Fruit fly (Drosophila melanogaster) whole organism, pupa: ENCODE measurements around the gene Bre1.

Experiments used
- CG10348 ChIP-seq: fragments of 200-800 bp; sonication (Bioruptor generic); IDR thresholded peaks from 2 replicates; pipeline ENCODE4 v1.3.6; 2022; ENCODE audit warnings: missing biosample characterization, missing genetic modification characterization
- CG12605 ChIP-seq: fragments of 200-800 bp; sonication (Bioruptor generic); IDR thresholded peaks from 2 replicates; pipeline ENCODE4 v1.3.6; 2022; ENCODE audit warnings: missing biosample characterization, missing genetic modification characterization
- CG13204 ChIP-seq: fragments of 200-800 bp; sonication (Bioruptor generic); optimal IDR thresholded peaks from 2 replicates; lab custom pipeline; 2018; ENCODE audit warnings: missing biosample characterization, mild to moderate bottlenecking, missing genetic modification characterization, moderate library complexity
- CG14655 ChIP-seq: fragments of 200-800 bp; sonication (Bioruptor generic); optimal IDR thresholded peaks from 3 replicates; lab custom pipeline; 2017; ENCODE audit warnings: mild to moderate bottlenecking, missing biosample characterization, missing genetic modification reagents, missing genetic modification characterization
- CG15710 ChIP-seq: fragments of 200-800 bp; sonication (Bioruptor generic); optimal IDR thresholded peaks from 2 replicates; lab custom pipeline; 2018; ENCODE audit warnings: missing biosample characterization, mild to moderate bottlenecking, missing genetic modification characterization, moderate library complexity
- CG17806 ChIP-seq: fragments of 200-800 bp; sonication (Bioruptor generic); optimal IDR thresholded peaks from 2 replicates; lab custom pipeline; 2018; ENCODE audit warnings: missing biosample characterization, mild to moderate bottlenecking, missing genetic modification characterization, moderate library complexity
- CG32121 ChIP-seq: fragments of 200-800 bp; sonication (Bioruptor generic); IDR thresholded peaks from 2 replicates; pipeline ENCODE4 v1.3.6; 2022; ENCODE audit warnings: missing biosample characterization, missing genetic modification characterization
- CG34367 ChIP-seq: fragments of 200-800 bp; sonication (Bioruptor generic); optimal IDR thresholded peaks from 2 replicates; lab custom pipeline; 2018; ENCODE audit warnings: missing biosample characterization, mild to moderate bottlenecking, missing genetic modification characterization
- CG4496 ChIP-seq: fragments of 200-800 bp; sonication (Bioruptor generic); IDR thresholded peaks from 3 replicates; pipeline ENCODE4 v1.3.6; 2022; ENCODE audit warnings: missing biosample characterization, missing genetic modification characterization
- CG8159 ChIP-seq: fragments of 200-800 bp; sonication (Bioruptor generic); optimal IDR thresholded peaks from 3 replicates; lab custom pipeline; 2018; ENCODE audit warnings: missing biosample characterization, mild to moderate bottlenecking, missing genetic modification characterization, moderate library complexity
- CG8301 ChIP-seq: fragments of 200-800 bp; sonication (Bioruptor generic); optimal IDR thresholded peaks from 2 replicates; lab custom pipeline; 2018; ENCODE audit warnings: missing biosample characterization, mild to moderate bottlenecking, missing genetic modification characterization
- CG9948 ChIP-seq: fragments of 200-800 bp; sonication (Bioruptor generic); optimal IDR thresholded peaks from 2 replicates; lab custom pipeline; 2018; ENCODE audit warnings: missing biosample characterization, mild to moderate bottlenecking, missing genetic modification characterization, moderate library complexity
- D1 ChIP-seq: fragments of 200-800 bp; sonication (Bioruptor generic); optimal IDR thresholded peaks from 2 replicates; lab custom pipeline; 2018; ENCODE audit warnings: missing biosample characterization, mild to moderate bottlenecking, missing genetic modification characterization, moderate library complexity
- EcR ChIP-seq: fragments of 200-800 bp; sonication (Bioruptor generic); optimal IDR thresholded peaks from 3 replicates; lab custom pipeline; 2019; ENCODE audit warnings: missing biosample characterization, missing genetic modification characterization, mild to moderate bottlenecking, moderate library complexity, missing genetic modification reagents
- Ets98B ChIP-seq: fragments of 200-800 bp; sonication (Bioruptor generic); IDR thresholded peaks from 2 replicates; pipeline ENCODE4 v1.3.6; 2022; ENCODE audit warnings: missing biosample characterization, missing genetic modification characterization
- Pif1A ChIP-seq: fragments of 200-800 bp; sonication (Bioruptor generic); optimal IDR thresholded peaks from 3 replicates; lab custom pipeline; 2016; ENCODE audit warnings: missing biosample characterization, missing genetic modification characterization
- Pif1B ChIP-seq: fragments of 200-800 bp; sonication (Bioruptor generic); optimal IDR thresholded peaks from 3 replicates; lab custom pipeline; 2016; ENCODE audit warnings: missing biosample characterization, missing genetic modification characterization
- Snoo ChIP-seq: fragments of 200-800 bp; sonication (Bioruptor generic); optimal IDR thresholded peaks from 3 replicates; lab custom pipeline; 2017; ENCODE audit warnings: missing biosample characterization, mild to moderate bottlenecking, missing genetic modification characterization, inconsistent platforms
- fd96Ca ChIP-seq: fragments of 200-800 bp; sonication (Bioruptor generic); IDR thresholded peaks from 3 replicates; pipeline ENCODE4 v1.3.6; 2022; ENCODE audit warnings: missing biosample characterization, missing genetic modification characterization
- gl ChIP-seq: fragments of 200-800 bp; sonication (Bioruptor generic); optimal IDR thresholded peaks from 2 replicates; lab custom pipeline; 2018; ENCODE audit warnings: missing biosample characterization, mild to moderate bottlenecking, missing genetic modification characterization
- rn ChIP-seq: fragments of 200-800 bp; sonication (Bioruptor generic); IDR thresholded peaks from 2 replicates; pipeline ENCODE4 v1.3.6; 2022; ENCODE audit warnings: missing biosample characterization, missing genetic modification characterization

Gene Bre1

dm6 chr3L:5835431-5835830 lies 41.4 kb upstream of the Bre1 start:
- TF ChIP-seq CG17806 (no peak), gl (tag; lab: Kevin White, UChicago) (no peak), fd96Ca (GFP tag; lab: Robert Waterston, UW) (no peak), CG9948 (tag; lab: Kevin White, UChicago) (no peak), Snoo (tag; lab: Kevin White, UChicago) (no peak), CG4496 (no peak), CG13204 (GFP tag; lab: Kevin White, UChicago) (no peak), CG10348 (GFP tag; lab: Robert Waterston, UW) (no peak), EcR (GFP tag; lab: Kevin White, UChicago) (no peak), CG34367 (no peak), Pif1B (GFP tag; lab: Kevin White, UChicago) (no peak), CG8159 (tag; lab: Kevin White, UChicago) (no peak), Ets98B (no peak; the same call in 1 of the 2 replicates), CG14655 (no peak), CG32121 (GFP tag; lab: Robert Waterston, UW) (no peak), rn (GFP tag; lab: Robert Waterston, UW) (no peak)

DNA sequence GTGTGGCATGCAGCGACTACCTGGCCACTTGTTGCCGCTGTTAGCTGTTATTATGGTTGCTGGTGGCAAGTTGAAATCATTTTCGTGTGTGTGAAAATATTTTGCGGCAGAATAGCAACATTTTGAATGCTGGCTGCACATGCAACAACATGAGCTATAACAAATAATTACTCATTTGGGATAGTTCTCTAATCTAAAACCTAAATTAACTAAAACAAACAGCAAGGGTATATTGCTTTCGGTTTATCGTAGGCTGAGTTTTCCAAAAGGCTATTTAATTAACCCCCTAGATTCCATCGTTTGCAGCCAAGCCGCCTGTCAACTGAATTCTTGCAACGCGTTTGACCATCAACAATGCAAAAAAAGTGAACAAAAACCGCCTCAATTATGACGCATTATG lies 40.8 kb upstream of the Bre1 start:
- TF ChIP-seq CG8301 (no peak), CG32121 (GFP tag; lab: Robert Waterston, UW) (no peak), CG10348 (GFP tag; lab: Robert Waterston, UW) (no peak), EcR (GFP tag; lab: Kevin White, UChicago) (no peak), CG9948 (tag; lab: Kevin White, UChicago) (no peak), CG12605 (GFP tag; lab: Robert Waterston, UW) (no peak)

dm6 chr3L:5834245-5834644 lies 40.3 kb upstream of the Bre1 start:
- TF ChIP-seq CG10348 (GFP tag; lab: Robert Waterston, UW), result no peak
- peak; percentile 98 for TF ChIP-seq CG4496
- peak; percentile 2 for TF ChIP-seq CG13204 (GFP tag; lab: Kevin White, UChicago)
- peak; percentile 98 for TF ChIP-seq fd96Ca (GFP tag; lab: Robert Waterston, UW)
- no peak for TF ChIP-seq D1 (tag; lab: Kevin White, UChicago)
- TF ChIP-seq Ets98B, result peak; percentile 98
- peak; percentile 77 for TF ChIP-seq CG17806
- TF ChIP-seq CG32121 (GFP tag; lab: Robert Waterston, UW), result peak; percentile 96
- peak; percentile 41 for TF ChIP-seq Snoo (tag; lab: Kevin White, UChicago)
- no peak for TF ChIP-seq EcR (GFP tag; lab: Kevin White, UChicago)
- peak; percentile 93 for TF ChIP-seq CG8301
- TF ChIP-seq CG15710 (tag; lab: Kevin White, UChicago), result peak; percentile 73
- peak; percentile 85 for TF ChIP-seq Pif1B (GFP tag; lab: Kevin White, UChicago)
- TF ChIP-seq CG14655, result peak; percentile 94
- TF ChIP-seq CG12605 (GFP tag; lab: Robert Waterston, UW), result peak; percentile 91
- peak; percentile 93 for TF ChIP-seq rn (GFP tag; lab: Robert Waterston, UW)
- TF ChIP-seq Pif1A (GFP tag; lab: Kevin White, UChicago), result peak; percentile 92
- peak; percentile 77 for TF ChIP-seq CG9948 (tag; lab: Kevin White, UChicago)
- TF ChIP-seq CG8159 (tag; lab: Kevin White, UChicago), result peak; percentile 68
- peak; percentile 79 for TF ChIP-seq CG34367
- TF ChIP-seq gl (tag; lab: Kevin White, UChicago), result peak; percentile 52

dm6 chr3L:5833761-5834160 lies 39.8 kb upstream of the Bre1 start:
- TF ChIP-seq CG10348 (GFP tag; lab: Robert Waterston, UW), result no peak; the same call in 1 of the 2 replicates
- no peak for TF ChIP-seq CG15710 (tag; lab: Kevin White, UChicago)
- no peak for TF ChIP-seq CG14655
- TF ChIP-seq D1 (tag; lab: Kevin White, UChicago), result no peak
- TF ChIP-seq Pif1B (GFP tag; lab: Kevin White, UChicago), result no peak
- no peak for TF ChIP-seq CG12605 (GFP tag; lab: Robert Waterston, UW)
- TF ChIP-seq CG32121 (GFP tag; lab: Robert Waterston, UW), result no peak
- TF ChIP-seq fd96Ca (GFP tag; lab: Robert Waterston, UW), result no peak
- no peak for TF ChIP-seq gl (tag; lab: Kevin White, UChicago)
- TF ChIP-seq CG13204 (GFP tag; lab: Kevin White, UChicago), result peak; percentile 43
- TF ChIP-seq EcR (GFP tag; lab: Kevin White, UChicago), result peak; percentile 0
- no peak for TF ChIP-seq CG34367

dm6 chr3L:5831890-5832289 lies 37.9 kb upstream of the Bre1 start:
- no peak for TF ChIP-seq gl (tag; lab: Kevin White, UChicago)
- TF ChIP-seq CG32121 (GFP tag; lab: Robert Waterston, UW), result no peak
- no peak for TF ChIP-seq CG4496
- TF ChIP-seq rn (GFP tag; lab: Robert Waterston, UW), result no peak
- TF ChIP-seq CG13204 (GFP tag; lab: Kevin White, UChicago), result no peak
- no peak for TF ChIP-seq CG34367
- no peak for TF ChIP-seq CG17806

DNA sequence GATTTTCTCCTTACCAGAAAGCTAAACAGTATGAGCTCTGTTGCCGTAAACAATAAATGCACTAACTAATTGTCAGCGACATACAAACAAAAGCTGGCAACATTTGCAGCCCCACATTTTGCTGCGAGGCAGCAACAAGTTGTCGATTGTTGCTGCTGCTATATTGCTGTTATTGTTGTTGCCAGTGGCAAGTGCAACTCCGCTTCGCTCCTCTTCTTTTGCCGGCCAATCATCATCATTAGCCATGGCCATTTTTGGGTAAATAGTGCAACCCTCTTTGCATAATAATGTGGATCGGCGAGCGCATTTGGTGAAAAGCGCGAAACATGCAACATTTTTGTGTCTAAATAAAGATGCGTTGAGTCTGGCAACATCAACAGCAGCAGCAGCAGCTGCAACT lies 36.7 kb upstream of the Bre1 start:
- no peak for TF ChIP-seq Pif1A (GFP tag; lab: Kevin White, UChicago)
- TF ChIP-seq Pif1B (GFP tag; lab: Kevin White, UChicago), result no peak
- no peak for TF ChIP-seq gl (tag; lab: Kevin White, UChicago)
- TF ChIP-seq CG32121 (GFP tag; lab: Robert Waterston, UW), result no peak
- TF ChIP-seq CG9948 (tag; lab: Kevin White, UChicago), result no peak
- no peak for TF ChIP-seq CG17806
- no peak for TF ChIP-seq Snoo (tag; lab: Kevin White, UChicago)
- no peak for TF ChIP-seq EcR (GFP tag; lab: Kevin White, UChicago)
- TF ChIP-seq rn (GFP tag; lab: Robert Waterston, UW), result no peak
- no peak for TF ChIP-seq CG8159 (tag; lab: Kevin White, UChicago)
- no peak for TF ChIP-seq CG14655
